Fruit fly (Drosophila melanogaster): ENCODE data around the gene Spn77Bc.

The Spn77Bc gene

DNA sequence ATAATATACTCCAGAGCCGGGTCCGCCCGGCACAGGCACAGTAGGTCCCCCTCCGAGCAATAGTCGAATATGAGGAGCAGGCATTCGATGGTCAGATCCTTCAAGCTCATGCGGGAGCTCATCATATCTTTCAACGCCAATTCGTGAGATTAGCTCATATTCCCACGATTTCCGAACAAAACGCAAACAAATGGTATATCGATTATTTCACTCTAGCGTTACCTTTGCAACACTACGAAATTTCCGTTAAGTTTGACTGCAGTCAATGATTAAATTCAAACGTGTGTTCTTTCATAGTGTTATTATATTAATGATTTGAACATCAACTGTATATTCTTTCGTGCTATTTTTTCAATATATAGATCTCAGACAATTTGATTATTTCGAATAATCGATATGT is 50.9 kb downstream of the Spn77Bc start, which contains the start of gene CG33969 (continued):
- no peak for TF ChIP-seq Nf-YB (GFP tag; optimal IDR thresholded peaks at IDR 0.05)
- TF ChIP-seq CG12744 (GFP tag; optimal IDR thresholded peaks at IDR 0.05) = no peak
- no peak for TF ChIP-seq CG11696 (GFP tag; IDR thresholded peaks at IDR 0.05)
- no peak for TF ChIP-seq CG11456 (GFP tag; IDR thresholded peaks at IDR 0.05)
- TF ChIP-seq NC2α (GFP tag; optimal IDR thresholded peaks at IDR 0.05) = no peak
- no peak for TF ChIP-seq CG31441 (GFP tag; IDR thresholded peaks at IDR 0.05)
- TF ChIP-seq chm (GFP tag; IDR thresholded peaks at IDR 0.05) = no peak
- no peak for TF ChIP-seq CG14667 (GFP tag; IDR thresholded peaks at IDR 0.05)
- TF ChIP-seq dan (GFP tag; IDR thresholded peaks at IDR 0.05) = no peak
- TF ChIP-seq onecut (GFP tag; IDR thresholded peaks at IDR 0.05) = peak; percentile 92
- TF ChIP-seq CG5245 (GFP tag; optimal IDR thresholded peaks at IDR 0.05) = no peak
- TF ChIP-seq CG3281 (GFP tag; optimal IDR thresholded peaks at IDR 0.05) = no peak
- no peak for TF ChIP-seq sisA (GFP tag; IDR thresholded peaks at IDR 0.05)
- TF ChIP-seq Oli (tag; optimal IDR thresholded peaks at IDR 0.05) = no peak
- TF ChIP-seq her (GFP tag; optimal IDR thresholded peaks at IDR 0.05) = peak; percentile 37
- TF ChIP-seq CG31365 (tag; optimal IDR thresholded peaks at IDR 0.05) = no peak
- TF ChIP-seq CG1603 (tag; optimal IDR thresholded peaks at IDR 0.05) = peak; percentile 66
- TF ChIP-seq Six4 (GFP tag; optimal IDR thresholded peaks at IDR 0.05) = no peak
- no peak for TF ChIP-seq CG9215 (GFP tag; IDR thresholded peaks at IDR 0.05)
- no peak for TF ChIP-seq en (GFP tag; optimal IDR thresholded peaks at IDR 0.05)
- no peak for TF ChIP-seq Trl (optimal IDR thresholded peaks at IDR 0.05)
- no peak for TF ChIP-seq Trl (GFP tag; optimal IDR thresholded peaks at IDR 0.05)
- no peak for TF ChIP-seq sr (GFP tag; IDR thresholded peaks at IDR 0.05)
- no peak for TF ChIP-seq CG18262 (tag; optimal IDR thresholded peaks at IDR 0.05)
- TF ChIP-seq insv (GFP tag; optimal IDR thresholded peaks at IDR 0.05) = no peak
- TF ChIP-seq pros (GFP tag; optimal IDR thresholded peaks at IDR 0.05) = no peak
- no peak for TF ChIP-seq grau (tag; optimal IDR thresholded peaks at IDR 0.05)
- TF ChIP-seq Hr3 (GFP tag; optimal IDR thresholded peaks at IDR 0.05) = no peak
- TF ChIP-seq CG17829 (tag; optimal IDR thresholded peaks at IDR 0.05) = no peak
- TF ChIP-seq slp2 (GFP tag; optimal IDR thresholded peaks at IDR 0.05) = no peak
- no peak for TF ChIP-seq CG13624 (GFP tag; optimal IDR thresholded peaks at IDR 0.05)
- TF ChIP-seq ems (GFP tag; optimal IDR thresholded peaks at IDR 0.05) = no peak
- no peak for TF ChIP-seq sens-2 (GFP tag; IDR thresholded peaks at IDR 0.05)
- peak; percentile 28 for TF ChIP-seq HmgZ (tag; optimal IDR thresholded peaks at IDR 0.05)
- no peak for TF ChIP-seq dati (GFP tag; IDR thresholded peaks at IDR 0.05)
- TF ChIP-seq CG10209 (GFP tag; optimal IDR thresholded peaks at IDR 0.05) = no peak
- TF ChIP-seq stwl (tag; optimal IDR thresholded peaks at IDR 0.05) = peak; percentile 87
- no peak for TF ChIP-seq CG6272 (GFP tag; IDR thresholded peaks at IDR 0.05)
- TF ChIP-seq row (GFP tag; IDR thresholded peaks at IDR 0.05) = no peak
- no peak for TF ChIP-seq Antp (GFP tag; optimal IDR thresholded peaks at IDR 0.05)
- TF ChIP-seq Doc2 (GFP tag; IDR thresholded peaks at IDR 0.05) = no peak
- no peak for TF ChIP-seq dmrt11E (tag; optimal IDR thresholded peaks at IDR 0.05)
- TF ChIP-seq CG11093 (GFP tag; IDR thresholded peaks at IDR 0.05) = no peak
- no peak for TF ChIP-seq CG10274 (GFP tag; optimal IDR thresholded peaks at IDR 0.05)
- TF ChIP-seq prd (optimal IDR thresholded peaks at IDR 0.05) = no peak
- no peak for TF ChIP-seq prd (GFP tag; IDR thresholded peaks at IDR 0.05)
- TF ChIP-seq CG17385 (GFP tag; optimal IDR thresholded peaks at IDR 0.05) = no peak
- no peak for TF ChIP-seq Lim3 (GFP tag; IDR thresholded peaks at IDR 0.05)
- no peak for TF ChIP-seq CHES-1-like (GFP tag; optimal IDR thresholded peaks at IDR 0.05)
- no peak for TF ChIP-seq CG33213 (GFP tag; optimal IDR thresholded peaks at IDR 0.05)
- no peak for TF ChIP-seq CG16779 (GFP tag; IDR thresholded peaks at IDR 0.05)
- peak; percentile 58 for TF ChIP-seq CG9437 (GFP tag; optimal IDR thresholded peaks at IDR 0.05)
- TF ChIP-seq CG34422 (GFP tag; IDR thresholded peaks at IDR 0.05) = no peak
- no peak for TF ChIP-seq CG43689 (GFP tag; IDR thresholded peaks at IDR 0.05)
- no peak for TF ChIP-seq CG6765 (GFP tag; optimal IDR thresholded peaks at IDR 0.05)
